Worm (Caenorhabditis elegans): Measurements from ENCODE around the gene H06A10.1.

- TF ChIP-seq snpc-4 (tag; optimal IDR thresholded peaks at IDR 0.05) (no peak), nhr-12 (tag; optimal IDR thresholded peaks at IDR 0.05) (no peak), unc-39 (tag; optimal IDR thresholded peaks at IDR 0.05) (no peak), nhr-77 (tag; optimal IDR thresholded peaks at IDR 0.05) (no peak), ztf-11 (tag; optimal IDR thresholded peaks at IDR 0.05) (no peak), lin-15B (tag; optimal IDR thresholded peaks at IDR 0.05) (peak; percentile 64), ama-1 (optimal IDR thresholded peaks at IDR 0.05) (no peak), unc-62 (GFP tag; optimal IDR thresholded peaks at IDR 0.05) (no peak), elt-2 (tag; optimal IDR thresholded peaks at IDR 0.05) (peak; percentile 40), egl-27 (tag; optimal IDR thresholded peaks at IDR 0.05) (no peak), lsy-12 (tag; optimal IDR thresholded peaks at IDR 0.05) (no peak), ceh-28 (tag; optimal IDR thresholded peaks at IDR 0.05) (no peak), nhr-28 (tag; optimal IDR thresholded peaks at IDR 0.05) (no peak)
These were observed 11.8 kb downstream of the H06A10.1 start, which contains the start of the genes cdk-4 and F18H3.1 for ce11 chrX:13518861-13519713.
